Fruit fly (Drosophila melanogaster) whole organism, embryonic: ENCODE results near the gene CG13893.

Experiments
- Abd-B ChIP-seq: fragments of 200-800 bp; sonication (Bioruptor generic); optimal IDR thresholded peaks from 2 replicates; lab custom pipeline; 2018; ENCODE audit warnings: missing biosample characterization, mild to moderate bottlenecking, missing genetic modification characterization, moderate library complexity
- BtbVII ChIP-seq: fragments of 200-800 bp; sonication (Bioruptor generic); optimal IDR thresholded peaks from 3 replicates; lab custom pipeline; 2017; ENCODE audit warnings: missing biosample characterization, mild to moderate bottlenecking, missing genetic modification characterization
- CG10979 ChIP-seq: fragments of 200-800 bp; sonication (Bioruptor generic); optimal IDR thresholded peaks from 2 replicates; lab custom pipeline; 2018; ENCODE audit warnings: missing biosample characterization, mild to moderate bottlenecking, missing genetic modification characterization, moderate library complexity
- CG13424 ChIP-seq: fragments of 200-800 bp; sonication (Bioruptor generic); optimal IDR thresholded peaks from 2 replicates; lab custom pipeline; 2019; ENCODE audit warnings: missing biosample characterization, mild to moderate bottlenecking, missing genetic modification characterization, moderate library complexity
- CG31224 ChIP-seq: fragments of 200-800 bp; sonication (Bioruptor generic); IDR thresholded peaks from 2 replicates; pipeline ENCODE4 v1.3.6; 2022; ENCODE audit warnings: missing biosample characterization, missing genetic modification characterization
- CG5245 ChIP-seq: fragments of 200-800 bp; sonication (Bioruptor generic); optimal IDR thresholded peaks from 3 replicates; lab custom pipeline; 2016; ENCODE audit warnings: missing biosample characterization, missing genetic modification characterization
- CG9609 ChIP-seq: fragments of 200-800 bp; sonication (Bioruptor generic); optimal IDR thresholded peaks from 3 replicates; lab custom pipeline; 2016; ENCODE audit warnings: missing biosample characterization, missing genetic modification characterization
- Hr51 ChIP-seq, 2 experiments: fragments of 200-800 bp; sonication (Bioruptor generic); optimal IDR thresholded peaks; 2 replicates in 1 of 2; 3 replicates in 1 of 2; lab custom pipeline; 2016 to 2018; ENCODE audit warnings: missing biosample characterization in 2 of 2, missing genetic modification characterization in 2 of 2, mild to moderate bottlenecking in 1 of 2, moderate library complexity in 1 of 2
- dmrt11E ChIP-seq: fragments of 200-800 bp; sonication (Bioruptor generic); optimal IDR thresholded peaks from 3 replicates; lab custom pipeline; 2018; ENCODE audit warnings: missing biosample characterization, mild to moderate bottlenecking, missing genetic modification characterization, moderate library complexity
- h ChIP-seq: fragments of >200 bp; optimal IDR thresholded peaks from 2 replicates; lab custom pipeline; 2017
- hth ChIP-seq: fragments of >200 bp; optimal IDR thresholded peaks from 2 replicates; lab custom pipeline; 2017; ENCODE audit warnings: inconsistent platforms
- onecut ChIP-seq: fragments of 200-800 bp; sonication (Bioruptor generic); IDR thresholded peaks from 2 replicates; pipeline ENCODE4 v1.3.6; 2022; ENCODE audit warnings: missing biosample characterization, missing genetic modification characterization

DNA sequence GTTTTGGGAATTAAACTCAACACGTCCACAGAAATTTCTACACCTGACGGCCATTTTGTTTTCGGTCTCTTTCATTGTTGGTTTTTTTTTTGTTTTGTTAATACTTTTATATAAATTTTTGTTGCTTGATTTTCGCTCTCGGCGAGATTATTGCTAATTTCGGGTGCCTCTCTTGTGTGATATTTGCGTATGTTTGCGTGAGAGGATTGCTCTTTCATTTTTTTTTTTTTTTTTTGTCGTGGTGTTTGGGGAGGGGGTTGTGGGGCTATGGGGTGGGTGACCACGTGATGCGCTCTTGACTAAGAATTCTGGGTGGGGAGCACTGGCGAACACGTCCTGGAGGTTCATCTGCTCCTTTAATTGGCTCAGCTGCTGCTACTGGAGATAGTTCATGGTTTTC lies 22.1 kb upstream of the CG13893 start:
- TF ChIP-seq BtbVII (GFP tag; lab: Kevin White, UChicago), result no peak
- TF ChIP-seq CG10979 (tag; lab: Kevin White, UChicago), result no peak
- TF ChIP-seq Hr51 (GFP tag; optimal IDR thresholded peaks at IDR 0.05; lab: Kevin White, UChicago), result no peak
- no peak for TF ChIP-seq Abd-B (GFP tag; lab: Kevin White, UChicago)
- TF ChIP-seq CG31224, result no peak
- TF ChIP-seq hth (lab: Kevin White, UChicago), result no peak
- no peak for TF ChIP-seq CG13424 (tag; lab: Kevin White, UChicago)
- no peak for TF ChIP-seq CG9609 (GFP tag; lab: Kevin White, UChicago)
- TF ChIP-seq h (lab: Kevin White, UChicago), result no peak
- TF ChIP-seq onecut, result no peak
- no peak for TF ChIP-seq dmrt11E (tag; lab: Kevin White, UChicago)
- TF ChIP-seq CG5245, result no peak
